Fruit fly (Drosophila melanogaster) whole organism, wandering third instar larva: ENCODE data around the gene CG7367.

Experiments used
- Abd-B ChIP-seq: fragments of >200 bp; optimal IDR thresholded peaks from 2 replicates; lab custom pipeline; 2017; ENCODE audit warnings: missing biosample characterization, missing genetic modification characterization
- CG32264 ChIP-seq: fragments of 200-800 bp; sonication (Bioruptor generic); optimal IDR thresholded peaks from 2 replicates; lab custom pipeline; 2016; ENCODE audit warnings: missing biosample characterization, missing genetic modification characterization
- CG9705 ChIP-seq: fragments of 200-800 bp; sonication (Bioruptor generic); optimal IDR thresholded peaks from 2 replicates; lab custom pipeline; 2018; ENCODE audit warnings: missing biosample characterization, mild to moderate bottlenecking, missing genetic modification characterization
- CrebA ChIP-seq: fragments of 200-800 bp; sonication (Bioruptor generic); optimal IDR thresholded peaks from 2 replicates; lab custom pipeline; 2016; ENCODE audit warnings: missing biosample characterization, mild to moderate bottlenecking, missing genetic modification characterization, borderline replicate concordance
- Dfd ChIP-seq: fragments of >200 bp; optimal IDR thresholded peaks from 2 replicates; lab custom pipeline; 2017; ENCODE audit warnings: missing biosample characterization, missing genetic modification characterization
- Dif ChIP-seq: fragments of 200-275, 200-300 bp; sonication (Bioruptor generic); optimal IDR thresholded peaks from 2 replicates; lab custom pipeline; 2018; ENCODE audit warnings: missing biosample characterization, missing genetic modification characterization; ENCODE audit not compliant: partially characterized antibody
- GATAd ChIP-seq: sonication (Bioruptor generic); optimal IDR thresholded peaks from 2 replicates; lab custom pipeline; 2016; ENCODE audit warnings: missing biosample characterization, missing genetic modification characterization
- HLH106 ChIP-seq: fragments of 200-800 bp; optimal IDR thresholded peaks from 3 replicates; lab custom pipeline; 2019; ENCODE audit warnings: missing biosample characterization, mild to moderate bottlenecking, missing genetic modification characterization, moderate library complexity
- Hnf4 ChIP-seq: fragments of 200-800 bp; sonication (Bioruptor generic); optimal IDR thresholded peaks from 2 replicates; lab custom pipeline; 2016; ENCODE audit warnings: missing biosample characterization, mild to moderate bottlenecking, missing genetic modification characterization
- Hr78 ChIP-seq: fragments of >200 bp; optimal IDR thresholded peaks from 2 replicates; lab custom pipeline; 2017; ENCODE audit warnings: missing biosample characterization, missing genetic modification characterization
- Hr83 ChIP-seq: fragments of 200-300 bp; sonication (Bioruptor generic); optimal IDR thresholded peaks from 2 replicates; lab custom pipeline; 2016; ENCODE audit warnings: missing biosample characterization, mild to moderate bottlenecking, missing genetic modification characterization, moderate library complexity; ENCODE audit not compliant: poor library complexity, severe bottlenecking
- Jra ChIP-seq: sonication (Bioruptor generic); optimal IDR thresholded peaks from 2 replicates; lab custom pipeline; 2016; ENCODE audit warnings: missing biosample characterization, missing genetic modification characterization
- Mio ChIP-seq: sonication (Bioruptor generic); optimal IDR thresholded peaks from 2 replicates; lab custom pipeline; 2016; ENCODE audit warnings: missing biosample characterization, missing genetic modification characterization
- Myc ChIP-seq: fragments of >200 bp; optimal IDR thresholded peaks from 2 replicates; lab custom pipeline; 2017
- N ChIP-seq: fragments of >200 bp; optimal IDR thresholded peaks from 2 replicates; lab custom pipeline; 2018; ENCODE audit warnings: missing biosample characterization, missing external identifiers, missing genetic modification characterization
- OdsH ChIP-seq: fragments of 200-800 bp; sonication (Bioruptor generic); optimal IDR thresholded peaks from 2 replicates; lab custom pipeline; 2016; ENCODE audit warnings: missing biosample characterization, mild to moderate bottlenecking, missing genetic modification characterization
- Rel ChIP-seq, 2 experiments: fragments of 200-800 bp; sonication (Bioruptor generic) in 1 of 2; optimal IDR thresholded peaks; 2 replicates in 1 of 2; 3 replicates in 1 of 2; lab custom pipeline; 2016 to 2019; ENCODE audit warnings: mild to moderate bottlenecking in 2 of 2, missing biosample characterization in 2 of 2, missing genetic modification characterization in 2 of 2, moderate library complexity in 1 of 2
- Sp1 ChIP-seq: fragments of 200-800 bp; sonication (Bioruptor generic); optimal IDR thresholded peaks from 3 replicates; lab custom pipeline; 2019; ENCODE audit warnings: missing biosample characterization, mild to moderate bottlenecking, missing genetic modification characterization, moderate library complexity
- Vsx2 ChIP-seq: fragments of 200-300, 225-300 bp; sonication (Bioruptor generic); optimal IDR thresholded peaks from 2 replicates; lab custom pipeline; 2018; ENCODE audit warnings: missing biosample characterization, missing genetic modification characterization; ENCODE audit not compliant: partially characterized antibody
- br ChIP-seq: fragments of 200-800 bp; sonication (Bioruptor generic); optimal IDR thresholded peaks from 2 replicates; lab custom pipeline; 2016; ENCODE audit warnings: missing biosample characterization, missing genetic modification characterization
- brk ChIP-seq: fragments of 200-800 bp; sonication (Bioruptor generic); optimal IDR thresholded peaks from 2 replicates; lab custom pipeline; 2016; ENCODE audit warnings: missing biosample characterization, mild to moderate bottlenecking, missing genetic modification characterization
- dl ChIP-seq, 2 experiments: fragments of 175-275, 200-275 bp in 1 of 2; fragments of 200-275 bp in 1 of 2; sonication (Bioruptor generic); optimal IDR thresholded peaks; lab custom pipeline; 2018; ENCODE audit warnings: mild to moderate bottlenecking in 2 of 2, missing biosample characterization in 2 of 2, missing genetic modification characterization in 2 of 2, moderate library complexity in 2 of 2; ENCODE audit not compliant: partially characterized antibody in 2 of 2, insufficient read depth in 1 of 2
- dmrt93B ChIP-seq: fragments of 200-800 bp; sonication (Bioruptor generic); optimal IDR thresholded peaks from 2 replicates; lab custom pipeline; 2018; ENCODE audit warnings: missing biosample characterization, mild to moderate bottlenecking, missing genetic modification characterization
- dsf ChIP-seq: sonication (Bioruptor generic); optimal IDR thresholded peaks from 2 replicates; lab custom pipeline; 2016; ENCODE audit warnings: missing biosample characterization, missing genetic modification characterization, borderline replicate concordance
- ey ChIP-seq: fragments of 200-800 bp; sonication (Bioruptor generic); optimal IDR thresholded peaks from 2 replicates; lab custom pipeline; 2016; ENCODE audit warnings: missing biosample characterization, missing genetic modification characterization
- foxo ChIP-seq, 2 experiments: fragments of 200-800 bp; sonication (Bioruptor generic); optimal IDR thresholded peaks; 2 replicates in 1 of 2; 3 replicates in 1 of 2; lab custom pipeline; 2016 to 2017; ENCODE audit warnings: missing biosample characterization in 2 of 2, missing genetic modification characterization in 2 of 2
- fru ChIP-seq: fragments of 200-800 bp; sonication (Bioruptor generic); optimal IDR thresholded peaks from 3 replicates; lab custom pipeline; 2016; ENCODE audit warnings: missing biosample characterization, mild to moderate bottlenecking, missing genetic modification characterization
- h ChIP-seq: fragments of 200-800 bp; sonication (Bioruptor generic); optimal IDR thresholded peaks from 3 replicates; lab custom pipeline; 2016; ENCODE audit warnings: missing biosample characterization, mild to moderate bottlenecking, missing genetic modification characterization
- jim ChIP-seq: fragments of 175-275, 200-325 bp; sonication (Bioruptor generic); optimal IDR thresholded peaks from 2 replicates; lab custom pipeline; 2016; ENCODE audit warnings: missing biosample characterization, mild to moderate bottlenecking, missing genetic modification characterization
- lola ChIP-seq: fragments of >200 bp; optimal IDR thresholded peaks from 2 replicates; lab custom pipeline; 2017; ENCODE audit warnings: missing biosample characterization, missing genetic modification characterization
- pan ChIP-seq: fragments of >200 bp; optimal IDR thresholded peaks from 2 replicates; lab custom pipeline; 2017
- psq ChIP-seq: fragments of 200-800 bp; sonication (Bioruptor generic); optimal IDR thresholded peaks from 3 replicates; lab custom pipeline; 2017; ENCODE audit warnings: missing biosample characterization, mild to moderate bottlenecking, missing genetic modification characterization, moderate library complexity
- rgr ChIP-seq: fragments of 200-800 bp; sonication (Bioruptor generic); optimal IDR thresholded peaks from 3 replicates; lab custom pipeline; 2016; ENCODE audit warnings: missing biosample characterization, mild to moderate bottlenecking, missing genetic modification characterization
- sage ChIP-seq: fragments of 200-800 bp; sonication (Bioruptor generic); optimal IDR thresholded peaks from 2 replicates; lab custom pipeline; 2016; ENCODE audit warnings: missing biosample characterization, mild to moderate bottlenecking, missing genetic modification characterization
- sv ChIP-seq: fragments of 200-800 bp; sonication (Bioruptor generic); optimal IDR thresholded peaks from 3 replicates; lab custom pipeline; 2016; ENCODE audit warnings: missing biosample characterization, missing genetic modification characterization
- tai ChIP-seq: sonication (Bioruptor generic); optimal IDR thresholded peaks from 2 replicates; lab custom pipeline; 2016; ENCODE audit warnings: missing biosample characterization, missing genetic modification characterization
- usp ChIP-seq: fragments of >200 bp; optimal IDR thresholded peaks from 2 replicates; lab custom pipeline; 2017; ENCODE audit warnings: missing biosample characterization, missing genetic modification characterization
- woc ChIP-seq: sonication (Bioruptor generic); optimal IDR thresholded peaks from 2 replicates; lab custom pipeline; 2016; ENCODE audit warnings: missing biosample characterization, mild to moderate bottlenecking, missing genetic modification characterization

Gene CG7367

dm6 chr2L:8081640-8082485, 42.3 kb upstream of the CG7367 start:
- TF ChIP-seq pan (lab: Kevin White, UChicago) = no peak
- TF ChIP-seq lola (GFP tag; lab: Kevin White, UChicago) = no peak
- peak; percentile 1 for TF ChIP-seq ey (GFP tag; lab: Kevin White, UChicago)
- peak; percentile 60 for TF ChIP-seq Vsx2 (GFP tag; lab: Kevin White, UChicago)
- TF ChIP-seq br = no peak
- peak; percentile 64 for TF ChIP-seq psq (GFP tag; lab: Kevin White, UChicago)
- peak in 1 of 2 experiments; percentile 76 for TF ChIP-seq foxo (GFP tag; optimal IDR thresholded peaks at IDR 0.05; lab: Kevin White, UChicago)
- TF ChIP-seq Dfd (GFP tag; lab: Kevin White, UChicago) = no peak
- no peak for TF ChIP-seq CG9705
- TF ChIP-seq dsf (GFP tag; lab: Kevin White, UChicago) = no peak
- peak; percentile 82 for TF ChIP-seq rgr (GFP tag; lab: Kevin White, UChicago)
- no peak for TF ChIP-seq Rel (GFP tag; optimal IDR thresholded peaks at IDR 0.05; lab: Kevin White, UChicago)
- TF ChIP-seq Rel (tag; optimal IDR thresholded peaks at IDR 0.05; lab: Kevin White, UChicago) = no peak
- TF ChIP-seq Jra (GFP tag; lab: Kevin White, UChicago) = no peak
- TF ChIP-seq sv (GFP tag; lab: Kevin White, UChicago) = peak; percentile 23
- no peak for TF ChIP-seq dl (GFP tag; optimal IDR thresholded peaks at IDR 0.05; lab: Kevin White, UChicago; ENCODE audit: insufficient read depth in 1 of 2, partially characterized antibody in 2 of 2)
- no peak for TF ChIP-seq Hr78 (GFP tag; lab: Kevin White, UChicago)
- TF ChIP-seq tai (GFP tag; lab: Kevin White, UChicago) = no peak
- TF ChIP-seq N (GFP tag; lab: Kevin White, UChicago) = no peak
- TF ChIP-seq dmrt93B (GFP tag; lab: Kevin White, UChicago) = no peak
- no peak for TF ChIP-seq CG32264 (GFP tag; lab: Kevin White, UChicago)
- no peak for TF ChIP-seq h
- peak; percentile 71 for TF ChIP-seq OdsH (GFP tag; lab: Kevin White, UChicago)
- no peak for TF ChIP-seq fru (GFP tag; lab: Kevin White, UChicago)
- peak; percentile 33 for TF ChIP-seq Hnf4 (GFP tag; lab: Kevin White, UChicago)
- no peak for TF ChIP-seq HLH106 (tag; lab: Kevin White, UChicago)
- TF ChIP-seq Sp1 (GFP tag; lab: Kevin White, UChicago) = peak; percentile 77
- TF ChIP-seq GATAd (GFP tag; lab: Kevin White, UChicago) = no peak
- no peak for TF ChIP-seq sage
- no peak for TF ChIP-seq Hr83 (GFP tag; lab: Kevin White, UChicago)
- TF ChIP-seq woc = no peak
- no peak for TF ChIP-seq usp (GFP tag; lab: Kevin White, UChicago)
- TF ChIP-seq Dif = no peak
- no peak for TF ChIP-seq jim (GFP tag; lab: Kevin White, UChicago)
- TF ChIP-seq Abd-B = no peak
- no peak for TF ChIP-seq Mio (GFP tag; lab: Kevin White, UChicago)
- no peak for TF ChIP-seq brk (GFP tag; lab: Kevin White, UChicago)
- TF ChIP-seq Myc = no peak
- TF ChIP-seq CrebA = no peak

- TF ChIP-seq Rel (GFP tag; optimal IDR thresholded peaks at IDR 0.05; lab: Kevin White, UChicago) = no peak
- no peak for TF ChIP-seq Rel (tag; optimal IDR thresholded peaks at IDR 0.05; lab: Kevin White, UChicago)
- peak; percentile 5 for TF ChIP-seq ey (GFP tag; lab: Kevin White, UChicago)
Observed at dm6 chr2L:8080645-8081044, 41.1 kb upstream of the CG7367 start.
